Worm (Caenorhabditis elegans): ENCODE measurements around the gene bus-8B.

Gene bus-8B

DNA sequence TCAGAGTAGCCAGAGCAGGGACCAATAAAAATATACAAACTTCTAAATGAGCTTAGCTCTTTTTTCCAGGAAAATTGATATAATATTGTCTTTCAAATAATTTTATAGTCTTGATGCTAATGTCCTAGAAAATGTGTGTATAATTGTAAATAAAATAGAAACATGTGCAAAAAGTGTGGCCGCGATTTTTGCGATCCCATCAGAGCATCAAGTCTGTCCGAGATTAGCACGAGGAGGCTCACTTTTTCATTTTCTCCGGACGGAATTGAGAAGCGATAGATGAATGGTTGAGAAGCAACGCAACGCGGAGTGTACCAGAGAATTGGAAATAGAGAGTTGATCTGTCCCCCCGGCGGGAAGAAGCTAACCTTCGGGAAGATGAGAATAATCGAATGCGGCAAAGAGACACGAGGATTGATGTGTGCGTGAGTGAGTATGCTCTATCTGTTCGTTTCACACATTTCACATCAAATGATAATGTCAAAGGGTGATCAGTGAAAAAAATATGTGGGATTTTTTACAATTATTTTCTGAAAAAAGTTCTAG, 13.4 kb downstream of the bus-8B start:
- TF ChIP-seq ceh-40 (GFP tag; IDR thresholded peaks at IDR 0.05) = no peak
- TF ChIP-seq ztf-18 (tag; optimal IDR thresholded peaks at IDR 0.05) = no peak
- no peak for TF ChIP-seq B0261.1 (tag; optimal IDR thresholded peaks at IDR 0.05)
- no peak for TF ChIP-seq ztf-26 (tag; optimal IDR thresholded peaks at IDR 0.05)
- TF ChIP-seq hmg-1.2 (GFP tag; IDR thresholded peaks at IDR 0.05) = no peak
- no peak for TF ChIP-seq ceh-79 (tag; optimal IDR thresholded peaks at IDR 0.05)
- TF ChIP-seq aptf-2 (GFP tag; conservative IDR thresholded peaks at IDR 0.05) = no peak
- TF ChIP-seq ets-4 (GFP tag; optimal IDR thresholded peaks at IDR 0.05) = no peak
- TF ChIP-seq C06A6.2 (GFP tag; conservative IDR thresholded peaks at IDR 0.05) = no peak
- TF ChIP-seq madf-3 (GFP tag; IDR thresholded peaks at IDR 0.05) = no peak
- no peak for TF ChIP-seq rec-8 (tag; optimal IDR thresholded peaks at IDR 0.05)
- TF ChIP-seq lag-1 (GFP tag; IDR thresholded peaks at IDR 0.05) = no peak
- no peak for TF ChIP-seq egrh-3 (GFP tag; IDR thresholded peaks at IDR 0.05)
- no peak for TF ChIP-seq mel-28 (tag; optimal IDR thresholded peaks at IDR 0.05; ENCODE audit: borderline replicate concordance)
- TF ChIP-seq madf-10 (tag; optimal IDR thresholded peaks at IDR 0.05) = no peak
- TF ChIP-seq Y67H2A.10 (GFP tag; conservative IDR thresholded peaks at IDR 0.05) = no peak
- TF ChIP-seq F49E8.2 (tag; optimal IDR thresholded peaks at IDR 0.05; ENCODE audit: insufficient read depth) = no peak
- no peak for TF ChIP-seq pha-4 (tag; optimal IDR thresholded peaks at IDR 0.05)
- no peak for TF ChIP-seq ztf-22 (GFP tag; optimal IDR thresholded peaks at IDR 0.05)

- TF ChIP-seq ceh-58 (GFP tag; IDR thresholded peaks at IDR 0.05) (0 out of 2 replicates have a peak, but pooled peaks have one; percentile 7), tbx-9 (tag; optimal IDR thresholded peaks at IDR 0.05; ENCODE audit: borderline replicate concordance) (no peak), egl-18 (GFP tag; IDR thresholded peaks at IDR 0.05) (no peak), fkh-3 (tag; optimal IDR thresholded peaks at IDR 0.05) (no peak), F23B12.7 (tag; optimal IDR thresholded peaks at IDR 0.05; ENCODE audit: insufficient read depth) (no peak), unc-62 (GFP tag; optimal IDR thresholded peaks at IDR 0.05) (no peak), sptf-2 (GFP tag; optimal IDR thresholded peaks at IDR 0.05) (no peak), lin-35 (GFP tag; optimal IDR thresholded peaks at IDR 0.05) (no peak)
These were observed 14.8 kb downstream of the bus-8B start for ce11 chrX:5507926-5508325.

DNA sequence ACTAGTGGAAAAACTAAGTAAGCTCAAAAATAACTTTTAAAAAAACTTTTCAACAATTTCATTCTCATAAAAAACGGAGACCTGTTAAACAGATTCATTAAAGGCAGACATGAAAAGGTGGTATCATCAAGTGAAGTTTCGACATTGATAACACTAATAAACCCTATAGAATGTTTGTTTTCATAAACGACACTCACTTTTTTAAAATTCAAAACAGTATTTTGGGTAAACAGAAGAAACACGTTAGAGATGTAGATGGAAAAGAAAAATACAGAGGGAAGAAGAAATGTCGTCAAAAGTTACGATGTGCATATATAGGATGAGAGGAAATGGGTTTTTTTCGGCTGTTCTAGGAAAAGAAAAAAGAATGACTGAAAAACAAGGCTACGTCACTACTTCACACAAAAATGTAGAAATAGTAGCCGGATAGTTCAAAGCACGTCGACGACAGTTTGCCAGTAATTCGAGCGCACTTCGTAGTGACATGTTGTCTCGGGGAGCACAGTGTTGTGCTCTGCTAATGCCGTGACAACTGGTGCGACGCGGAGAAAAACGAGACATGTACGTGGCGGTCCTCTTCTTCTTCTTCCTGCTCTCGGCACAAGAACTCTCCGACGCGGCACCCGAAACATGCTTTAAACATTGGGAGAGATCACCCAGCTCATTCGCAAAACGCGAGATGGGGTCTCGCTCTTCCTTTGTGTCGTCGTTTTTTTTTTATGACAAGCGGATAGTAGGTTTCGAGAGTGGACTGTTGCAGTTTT, 16.2 kb downstream of the bus-8B start:
- TF ChIP-seq nhr-80 (tag; optimal IDR thresholded peaks at IDR 0.05) (peak; percentile 22), hlh-26 (GFP tag; conservative IDR thresholded peaks at IDR 0.05) (no peak), zfh-2 (GFP tag; conservative IDR thresholded peaks at IDR 0.05) (peak; percentile 58), bed-2 (GFP tag; IDR thresholded peaks at IDR 0.05) (0 out of 2 replicates have a peak, but pooled peaks have one; percentile 9)

ce11 chrX:5512227-5512626, 19.1 kb downstream of the bus-8B start, which contains the start of gene T23F2.3:
Gene T23F2.3 (minus strand): TSS chrX:5512327.
- TF ChIP-seq ccch-3 (GFP tag; optimal IDR thresholded peaks at IDR 0.05) (no peak), athp-1 (tag; optimal IDR thresholded peaks at IDR 0.05) (no peak), mcd-1 (GFP tag; IDR thresholded peaks at IDR 0.05) (no peak), ceh-40 (GFP tag; IDR thresholded peaks at IDR 0.05) (no peak), somi-1 (GFP tag; optimal IDR thresholded peaks at IDR 0.05) (no peak)

Data from whole organism, young adult.